Fruit fly (Drosophila melanogaster): ENCODE data around the gene Jon25Biii.

Jon25Biii gene

DNA sequence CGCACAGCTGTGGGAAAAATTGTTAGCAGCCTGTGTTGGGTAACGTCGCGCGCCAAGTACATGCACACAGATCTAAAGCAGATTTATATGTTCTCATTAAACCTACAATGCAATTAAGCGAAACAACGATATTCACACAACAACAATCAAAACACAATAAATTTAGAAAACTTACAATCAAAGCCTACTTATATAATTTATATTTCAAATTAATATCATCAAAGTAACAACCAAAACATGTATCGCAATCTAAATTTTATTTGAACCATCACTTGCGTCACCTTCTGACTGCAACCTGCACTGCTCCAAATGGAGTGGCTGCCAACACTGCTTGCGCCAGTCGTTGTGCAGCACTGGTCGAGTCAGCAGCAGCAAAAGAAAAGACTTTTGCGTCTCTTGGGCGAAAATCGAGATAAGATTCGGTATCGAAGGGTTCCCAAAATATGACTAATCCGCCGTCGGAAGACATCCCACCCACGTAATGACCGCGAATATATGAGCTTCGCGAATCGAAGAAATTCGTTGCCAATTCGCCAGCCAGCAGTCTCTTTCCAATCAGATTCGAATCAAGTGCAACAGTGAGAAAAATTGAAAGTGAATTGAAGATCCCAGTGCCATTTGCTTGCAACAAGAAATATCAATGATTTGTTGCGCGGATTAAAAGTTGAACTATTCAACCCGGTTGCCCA lies 30.9 kb upstream of the Jon25Biii start, which contains the start of the genes CG8892 and CG34126 (continued):
- TF ChIP-seq ab (GFP tag; optimal IDR thresholded peaks at IDR 0.05) = peak; percentile 96
- TF ChIP-seq CG15696 (tag; optimal IDR thresholded peaks at IDR 0.05) = peak; percentile 98
- TF ChIP-seq dimm (GFP tag; IDR thresholded peaks at IDR 0.05) = peak; percentile 82
- peak; percentile 97 for TF ChIP-seq CG7372 (GFP tag; IDR thresholded peaks at IDR 0.05)
- TF ChIP-seq CG11085 (GFP tag; IDR thresholded peaks at IDR 0.05) = peak; percentile 94
- TF ChIP-seq trh (GFP tag; optimal IDR thresholded peaks at IDR 0.05) = peak; percentile 96
- TF ChIP-seq CG10366 (GFP tag; IDR thresholded peaks at IDR 0.05) = peak; percentile 94
- TF ChIP-seq gcm2 (GFP tag; optimal IDR thresholded peaks at IDR 0.05) = peak; percentile 93
- peak; percentile 99 for TF ChIP-seq CG2120 (GFP tag; optimal IDR thresholded peaks at IDR 0.05)
- TF ChIP-seq CG10959 (GFP tag; IDR thresholded peaks at IDR 0.05) = peak; percentile 93
- peak; percentile 96 for TF ChIP-seq CG8944 (GFP tag; optimal IDR thresholded peaks at IDR 0.05)
- TF ChIP-seq NC2α (GFP tag; optimal IDR thresholded peaks at IDR 0.05) = peak; percentile 80
- TF ChIP-seq ara (GFP tag; IDR thresholded peaks at IDR 0.05) = peak; percentile 94
- TF ChIP-seq chm (GFP tag; IDR thresholded peaks at IDR 0.05) = peak; percentile 92
- TF ChIP-seq Bdp1 (GFP tag; optimal IDR thresholded peaks at IDR 0.05) = peak; percentile 92
- peak; percentile 94 for TF ChIP-seq CG1529 (GFP tag; optimal IDR thresholded peaks at IDR 0.05)
- TF ChIP-seq Ada2b (GFP tag; IDR thresholded peaks at IDR 0.05) = peak; percentile 93
- peak; percentile 57 for TF ChIP-seq CTCF (GFP tag; optimal IDR thresholded peaks at IDR 0.05)
- TF ChIP-seq CG12071 (GFP tag; optimal IDR thresholded peaks at IDR 0.05) = peak; percentile 88
- peak; percentile 80 for TF ChIP-seq Adf1 (GFP tag; IDR thresholded peaks at IDR 0.05)
- TF ChIP-seq sc (optimal IDR thresholded peaks at IDR 0.05) = no peak
- peak; percentile 96 for TF ChIP-seq sc (GFP tag; optimal IDR thresholded peaks at IDR 0.05)
- no peak for TF ChIP-seq CG14860 (GFP tag; IDR thresholded peaks at IDR 0.05; ENCODE audit: partially characterized antibody)
- peak; percentile 91 for TF ChIP-seq CG10274 (GFP tag; optimal IDR thresholded peaks at IDR 0.05)
- peak; percentile 97 for TF ChIP-seq CG33557 (GFP tag; optimal IDR thresholded peaks at IDR 0.05)
- TF ChIP-seq sug (tag; optimal IDR thresholded peaks at IDR 0.05) = peak; percentile 97
- TF ChIP-seq CG9876 (GFP tag; optimal IDR thresholded peaks at IDR 0.05) = peak; percentile 96
- peak; percentile 84 for TF ChIP-seq Myb (GFP tag; optimal IDR thresholded peaks at IDR 0.05)
- TF ChIP-seq CG14050 (GFP tag; IDR thresholded peaks at IDR 0.05) = peak; percentile 89
- TF ChIP-seq CG8765 (GFP tag; IDR thresholded peaks at IDR 0.05) = peak; percentile 94
- peak; percentile 87 for TF ChIP-seq CG12744 (GFP tag; optimal IDR thresholded peaks at IDR 0.05)
- TF ChIP-seq CG11560 (tag; IDR thresholded peaks at IDR 0.05) = peak; percentile 90
- TF ChIP-seq stwl (tag; optimal IDR thresholded peaks at IDR 0.05) = peak; percentile 89
- TF ChIP-seq CG14014 (GFP tag; IDR thresholded peaks at IDR 0.05) = peak; percentile 95
- TF ChIP-seq CG3726 (GFP tag; IDR thresholded peaks at IDR 0.05) = peak; percentile 92; the same call in 2 of the 3 replicates
- TF ChIP-seq CG3281 (GFP tag; optimal IDR thresholded peaks at IDR 0.05) = peak; percentile 97
- peak; percentile 95 for TF ChIP-seq jing (GFP tag; optimal IDR thresholded peaks at IDR 0.05)
- TF ChIP-seq Bteb2 (GFP tag; optimal IDR thresholded peaks at IDR 0.05) = peak; percentile 94
- TF ChIP-seq bsh (GFP tag; optimal IDR thresholded peaks at IDR 0.05) = peak; percentile 75 to 94
- peak; percentile 65 for TF ChIP-seq CG9797 (GFP tag; optimal IDR thresholded peaks at IDR 0.05)
- TF ChIP-seq CG7839 (tag; optimal IDR thresholded peaks at IDR 0.05) = peak; percentile 97
- peak; percentile 97 for TF ChIP-seq Ssrp (tag; optimal IDR thresholded peaks at IDR 0.05)
- no peak for TF ChIP-seq mld (GFP tag; IDR thresholded peaks at IDR 0.05; ENCODE audit: partially characterized antibody)
- peak; percentile 92 for TF ChIP-seq CG9437 (GFP tag; optimal IDR thresholded peaks at IDR 0.05)
- peak; percentile 94 for TF ChIP-seq CG3407 (GFP tag; optimal IDR thresholded peaks at IDR 0.05)
- TF ChIP-seq Nf-YA (GFP tag; IDR thresholded peaks at IDR 0.05) = peak; percentile 89
- TF ChIP-seq Hr78 (GFP tag; optimal IDR thresholded peaks at IDR 0.05) = peak in 1 of 2 experiments; percentile 75
- TF ChIP-seq chn (GFP tag; optimal IDR thresholded peaks at IDR 0.05) = peak; percentile 98
- TF ChIP-seq Tbp (GFP tag; optimal IDR thresholded peaks at IDR 0.05) = peak; percentile 75
- TF ChIP-seq CG7745 (tag; optimal IDR thresholded peaks at IDR 0.05) = no peak
- TF ChIP-seq CG14965 (GFP tag; optimal IDR thresholded peaks at IDR 0.05; ENCODE audit: borderline replicate concordance) = peak; percentile 61
